Worm (Caenorhabditis elegans) whole organism, young adult: ENCODE data around the gene teg-1.

ENCODE experiments used
- B0035.1 ChIP-seq: sonication (generic microtip); optimal IDR thresholded peaks from 2 replicates; lab custom pipeline; 2016; ENCODE audit warnings: missing genetic modification characterization, mild to moderate bottlenecking, missing compliant biosample characterization, missing genotype, missing genetic modification reagents
- B0336.3 ChIP-seq: fragments of 200-800 bp; sonication (Bioruptor generic); IDR thresholded peaks from 2 replicates; pipeline ENCODE4 v1.3.6; 2022; ENCODE audit warnings: missing genetic modification characterization, missing compliant biosample characterization
- C06A6.2 ChIP-seq: fragments of 200-800 bp; sonication (Bioruptor generic); conservative IDR thresholded peaks from 2 replicates; pipeline ENCODE4 v1.3.6; 2022; ENCODE audit warnings: missing genetic modification characterization, missing compliant biosample characterization
- F33H1.4 ChIP-seq: fragments of 200-800 bp; sonication (Bioruptor generic); IDR thresholded peaks from 2 replicates; pipeline ENCODE4 v1.3.6; 2022; ENCODE audit warnings: missing genetic modification reagents, missing genetic modification characterization, missing compliant biosample characterization
- F49E8.2 ChIP-seq: sonication (generic microtip); optimal IDR thresholded peaks from 3 replicates; lab custom pipeline; 2017; ENCODE audit warnings: missing genetic modification characterization, mild to moderate bottlenecking, missing compliant biosample characterization, antibody characterized with exemption, moderate library complexity; ENCODE audit not compliant: insufficient read depth
- K12H6.12 ChIP-seq: fragments of 200-800 bp; sonication (Bioruptor generic); optimal IDR thresholded peaks from 2 replicates; lab custom pipeline; 2018; ENCODE audit warnings: mild to moderate bottlenecking, missing genetic modification characterization, missing compliant biosample characterization
- T07F8.4 ChIP-seq: sonication (generic microtip); optimal IDR thresholded peaks from 2 replicates; lab custom pipeline; 2016; ENCODE audit warnings: mild to moderate bottlenecking, missing genetic modification characterization, moderate library complexity, missing compliant biosample characterization
- Y53F4B.3 ChIP-seq: fragments of 200-800 bp; sonication (Bioruptor generic); IDR thresholded peaks from 2 replicates; pipeline ENCODE4 v1.3.6; 2022; ENCODE audit warnings: missing genetic modification reagents, missing genetic modification characterization, missing compliant biosample characterization
- Y95B8A.8 ChIP-seq: fragments of 200-800 bp; sonication (Bioruptor generic); IDR thresholded peaks from 2 replicates; pipeline ENCODE4 v1.3.6; 2022; ENCODE audit warnings: missing genetic modification reagents, missing genetic modification characterization, missing compliant biosample characterization
- ama-1 ChIP-seq, 3 experiments: fragments of 150-350 bp in 1 of 3; sonication (generic microtip) in 2 of 3; optimal IDR thresholded peaks; 2 replicates each; lab custom pipeline; 2014 to 2018; ENCODE audit warnings: missing biosample characterization in 2 of 3, missing genetic modification characterization in 2 of 3, missing genetic modification reagents in 2 of 3
- athp-1 ChIP-seq: sonication (generic microtip); optimal IDR thresholded peaks from 2 replicates; lab custom pipeline; 2017; ENCODE audit warnings: mild to moderate bottlenecking, missing genetic modification characterization, missing compliant biosample characterization
- ceh-91 ChIP-seq: fragments of 200-800 bp; sonication (Bioruptor generic); IDR thresholded peaks from 2 replicates; pipeline ENCODE4 v1.3.6; 2022; ENCODE audit warnings: missing genetic modification reagents, missing genetic modification characterization, missing compliant biosample characterization
- chd-7 ChIP-seq: sonication (generic microtip); optimal IDR thresholded peaks from 2 replicates; lab custom pipeline; 2016; ENCODE audit warnings: mild to moderate bottlenecking, missing genetic modification characterization, moderate library complexity, missing compliant biosample characterization
- dox-1 ChIP-seq: fragments of 200-800 bp; sonication (Bioruptor generic); IDR thresholded peaks from 2 replicates; pipeline ENCODE4 v1.3.6; 2022; ENCODE audit warnings: missing genetic modification reagents, missing genetic modification characterization, missing compliant biosample characterization
- dpff-1 ChIP-seq: sonication (generic microtip); optimal IDR thresholded peaks from 2 replicates; lab custom pipeline; 2017; ENCODE audit warnings: mild to moderate bottlenecking, missing genetic modification characterization, missing compliant biosample characterization
- dpl-1 ChIP-seq: fragments of 150-350 bp; optimal IDR thresholded peaks from 2 replicates; lab custom pipeline; 2014; ENCODE audit warnings: missing biosample characterization, missing genetic modification reagents, missing genetic modification characterization
- efl-1 ChIP-seq: fragments of 150-350 bp; optimal IDR thresholded peaks from 2 replicates; lab custom pipeline; 2014; ENCODE audit warnings: missing biosample characterization, missing genetic modification reagents, missing genetic modification characterization
- egl-18 ChIP-seq: fragments of 200-800 bp; sonication (Bioruptor generic); IDR thresholded peaks from 2 replicates; pipeline ENCODE4 v1.3.6; 2022; ENCODE audit warnings: missing genetic modification reagents, missing genetic modification characterization, missing compliant biosample characterization
- egrh-3 ChIP-seq: fragments of 200-800 bp; sonication (Bioruptor generic); IDR thresholded peaks from 2 replicates; pipeline ENCODE4 v1.3.6; 2022; ENCODE audit warnings: missing genetic modification reagents, missing genetic modification characterization, missing compliant biosample characterization
- ekl-4 ChIP-seq: fragments of 200-800 bp; sonication (Bioruptor generic); IDR thresholded peaks from 2 replicates; pipeline ENCODE4 v1.3.6; 2022; ENCODE audit warnings: missing genetic modification reagents, missing genetic modification characterization, missing compliant biosample characterization
- him-1 ChIP-seq: sonication (generic microtip); optimal IDR thresholded peaks from 2 replicates; lab custom pipeline; 2016; ENCODE audit warnings: missing genotype, missing genetic modification reagents, missing genetic modification characterization, missing compliant biosample characterization
- hlh-26 ChIP-seq: fragments of 200-800 bp; sonication (Bioruptor generic); conservative IDR thresholded peaks from 2 replicates; pipeline ENCODE4 v1.3.6; 2022; ENCODE audit warnings: missing genetic modification reagents, missing genetic modification characterization, missing compliant biosample characterization
- hmg-1.2 ChIP-seq: fragments of 200-800 bp; sonication (Bioruptor generic); IDR thresholded peaks from 2 replicates; pipeline ENCODE4 v1.3.6; 2022; ENCODE audit warnings: missing genetic modification reagents, missing genetic modification characterization, missing compliant biosample characterization
- lin-26 ChIP-seq: fragments of 200-800 bp; sonication (Bioruptor generic); IDR thresholded peaks from 2 replicates; pipeline ENCODE4 v1.3.6; 2022; ENCODE audit warnings: missing genetic modification reagents, missing genetic modification characterization, missing compliant biosample characterization
- lin-35 ChIP-seq, 3 experiments: fragments of 150-350 bp in 2 of 3; sonication (generic microtip) in 1 of 3; optimal IDR thresholded peaks; 2 replicates each; lab custom pipeline; 2014 to 2018; ENCODE audit warnings: missing biosample characterization in 3 of 3, missing genetic modification characterization in 3 of 3, missing genetic modification reagents in 3 of 3
- lin-54 ChIP-seq: fragments of 200-800 bp; sonication (Bioruptor generic); optimal IDR thresholded peaks from 2 replicates; lab custom pipeline; 2018; ENCODE audit warnings: mild to moderate bottlenecking, missing genetic modification characterization, missing compliant biosample characterization
- lsl-1 ChIP-seq: fragments of 200-800 bp; sonication (Bioruptor generic); optimal IDR thresholded peaks from 2 replicates; lab custom pipeline; 2018; ENCODE audit warnings: mild to moderate bottlenecking, missing genetic modification characterization, moderate library complexity, missing compliant biosample characterization
- lsy-27 ChIP-seq: sonication (generic microtip); optimal IDR thresholded peaks from 2 replicates; lab custom pipeline; 2017; ENCODE audit warnings: missing genetic modification characterization, mild to moderate bottlenecking, missing compliant biosample characterization, antibody characterized with exemption, missing genotype, borderline replicate concordance; ENCODE audit not compliant: insufficient read depth
- madf-3 ChIP-seq: fragments of 200-800 bp; sonication (Bioruptor generic); IDR thresholded peaks from 2 replicates; pipeline ENCODE4 v1.3.6; 2022; ENCODE audit warnings: missing genetic modification reagents, missing genetic modification characterization, missing compliant biosample characterization
- madf-6 ChIP-seq: fragments of 200-800 bp; sonication (Bioruptor generic); IDR thresholded peaks from 2 replicates; pipeline ENCODE4 v1.3.6; 2022; ENCODE audit warnings: missing genetic modification reagents, missing genetic modification characterization, missing compliant biosample characterization
- mcd-1 ChIP-seq: fragments of 200-800 bp; sonication (Bioruptor generic); IDR thresholded peaks from 2 replicates; pipeline ENCODE4 v1.3.6; 2022; ENCODE audit warnings: missing genetic modification reagents, missing genetic modification characterization, missing compliant biosample characterization
- nfya-2 ChIP-seq: fragments of 200-800 bp; sonication (Bioruptor generic); IDR thresholded peaks from 2 replicates; pipeline ENCODE4 v1.3.6; 2022; ENCODE audit warnings: missing genetic modification reagents, missing genetic modification characterization, missing compliant biosample characterization
- nhr-27 ChIP-seq: fragments of 200-800 bp; sonication (Bioruptor generic); optimal IDR thresholded peaks from 2 replicates; lab custom pipeline; 2018; ENCODE audit warnings: mild to moderate bottlenecking, missing genetic modification characterization, moderate library complexity, missing compliant biosample characterization
- rec-8 ChIP-seq, 2 experiments: sonication (generic microtip); optimal IDR thresholded peaks; 2 replicates each; lab custom pipeline; 2016; ENCODE audit warnings: mild to moderate bottlenecking in 2 of 2, missing genetic modification characterization in 2 of 2, missing genetic modification reagents in 2 of 2, missing genotype in 2 of 2, missing biosample characterization in 1 of 2, missing compliant biosample characterization in 1 of 2, moderate library complexity in 1 of 2
- sdz-38 ChIP-seq: sonication (generic microtip); optimal IDR thresholded peaks from 2 replicates; lab custom pipeline; 2016; ENCODE audit warnings: missing genotype, missing genetic modification characterization, missing compliant biosample characterization
- sea-2 ChIP-seq: fragments of 200-800 bp; sonication (Bioruptor generic); IDR thresholded peaks from 2 replicates; pipeline ENCODE4 v1.3.6; 2022; ENCODE audit warnings: missing genetic modification characterization, missing compliant biosample characterization
- snpc-1.1 ChIP-seq: sonication (generic microtip); optimal IDR thresholded peaks from 2 replicates; lab custom pipeline; 2017; ENCODE audit warnings: missing genetic modification characterization, mild to moderate bottlenecking, missing compliant biosample characterization, antibody characterized with exemption, moderate library complexity, missing genotype, missing genetic modification reagents; ENCODE audit not compliant: insufficient read depth
- snpc-1.3 ChIP-seq: sonication (generic microtip); optimal IDR thresholded peaks from 2 replicates; lab custom pipeline; 2017; ENCODE audit warnings: missing genetic modification characterization, mild to moderate bottlenecking, missing compliant biosample characterization, antibody characterized with exemption, moderate library complexity, missing genotype, missing genetic modification reagents; ENCODE audit not compliant: insufficient read depth
- snpc-3.4 ChIP-seq: sonication (generic microtip); optimal IDR thresholded peaks from 2 replicates; lab custom pipeline; 2017; ENCODE audit warnings: missing genetic modification characterization, mild to moderate bottlenecking, missing compliant biosample characterization, antibody characterized with exemption, moderate library complexity, missing genotype, missing genetic modification reagents
- tbp1 ChIP-seq: fragments of 200-800 bp; sonication (Bioruptor generic); optimal IDR thresholded peaks from 2 replicates; lab custom pipeline; 2018; ENCODE audit warnings: mild to moderate bottlenecking, missing genetic modification characterization, missing compliant biosample characterization
- xnd-1 ChIP-seq: sonication (generic microtip); optimal IDR thresholded peaks from 2 replicates; lab custom pipeline; 2016; ENCODE audit warnings: missing genotype, missing genetic modification reagents, missing genetic modification characterization, missing compliant biosample characterization
- zfh-2 ChIP-seq: fragments of 200-800 bp; sonication (Bioruptor generic); conservative IDR thresholded peaks from 2 replicates; pipeline ENCODE4 v1.3.6; 2022; ENCODE audit warnings: missing genetic modification reagents, missing genetic modification characterization, missing compliant biosample characterization

Gene teg-1

DNA sequence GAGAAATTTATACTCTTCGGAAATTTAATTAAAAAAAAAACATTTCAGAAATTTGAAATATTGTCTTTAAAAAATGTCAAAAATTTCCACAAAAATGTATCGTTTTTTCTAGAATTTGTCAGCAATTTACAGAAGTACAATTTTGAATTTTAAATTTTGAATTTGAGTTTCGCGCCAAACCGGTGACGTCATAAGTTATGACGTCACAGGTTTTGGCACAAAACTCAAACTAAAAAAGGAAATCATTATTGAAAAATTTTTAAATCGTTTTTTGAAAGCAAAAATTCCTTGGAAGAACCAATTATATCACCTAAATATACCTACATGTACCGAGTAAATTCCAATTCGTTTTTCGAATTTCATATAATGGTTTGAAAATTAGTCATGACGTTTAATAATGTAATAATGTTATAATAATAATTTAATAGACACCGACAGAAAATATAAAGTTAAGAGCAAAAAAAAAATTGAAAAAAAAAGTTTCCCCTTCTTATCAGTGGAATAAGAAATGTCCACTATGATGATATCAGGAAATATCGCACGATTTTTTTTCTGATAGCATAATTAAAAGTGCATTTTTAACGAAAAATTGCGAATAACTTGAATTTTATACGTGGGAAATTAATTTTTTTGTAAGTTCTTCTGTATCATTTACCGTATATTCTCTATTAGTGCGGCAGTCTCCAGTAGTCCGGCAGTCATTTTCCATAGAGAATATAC, 32.2 kb upstream of the teg-1 start:
- TF ChIP-seq sea-2 (GFP tag; lab: Robert Waterston, UW): no peak
- no peak for TF ChIP-seq zfh-2
- no peak for TF ChIP-seq lin-26
- TF ChIP-seq K12H6.12: no peak
- TF ChIP-seq lsy-27 (tag; lab: Kevin White, UChicago): no peak
- no peak for TF ChIP-seq F49E8.2 (tag; lab: Kevin White, UChicago)
- no peak for TF ChIP-seq Y53F4B.3 (GFP tag; lab: Robert Waterston, UW)
- TF ChIP-seq tbp1 (GFP tag; lab: Kevin White, UChicago): no peak
- TF ChIP-seq lin-35 (GFP tag; optimal IDR thresholded peaks at IDR 0.05; lab: Kevin White, UChicago): no peak
- no peak for TF ChIP-seq snpc-3.4 (tag; lab: Kevin White, UChicago)
- no peak for TF ChIP-seq sdz-38
- TF ChIP-seq nhr-27: no peak
- no peak for TF ChIP-seq ekl-4
- TF ChIP-seq hlh-26 (GFP tag; lab: Robert Waterston, UW): no peak
- no peak for TF ChIP-seq lsl-1 (GFP tag; lab: Kevin White, UChicago)
- no peak for TF ChIP-seq nfya-2 (GFP tag; lab: Robert Waterston, UW)
- no peak for TF ChIP-seq athp-1 (tag; lab: Kevin White, UChicago)
- TF ChIP-seq T07F8.4 (tag; lab: Kevin White, UChicago): no peak
- TF ChIP-seq, all 124 proteins: peak for 0

DNA sequence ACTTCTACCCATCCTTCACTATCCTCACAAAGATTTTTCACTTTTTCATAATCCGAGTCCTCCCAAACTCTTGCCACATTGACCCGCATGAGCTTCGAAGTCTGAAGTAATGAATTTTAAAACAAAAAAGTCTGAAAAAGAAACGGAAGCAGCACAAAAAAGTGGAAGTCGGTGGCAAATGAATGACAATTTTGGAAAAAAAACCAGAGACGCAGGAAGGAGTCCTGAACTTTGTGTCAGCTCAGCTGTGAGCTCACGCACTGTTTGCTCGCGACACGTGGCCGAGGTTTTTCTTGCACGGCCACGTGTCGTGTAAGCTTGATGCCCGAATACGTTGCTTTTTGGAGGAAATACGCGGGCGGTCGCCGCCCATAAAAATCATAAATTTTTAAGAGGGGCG, 28.4 kb upstream of the teg-1 start, which contains the start of gene T28D6.7:
T28D6.7 (minus strand) TSS at position 101 of the 400 bp plus-strand sequence.
- no peak for TF ChIP-seq B0035.1 (tag; lab: Kevin White, UChicago)
- no peak for TF ChIP-seq C06A6.2
- 0 out of 2 replicates have a peak, but pooled peaks have one; percentile 21 for TF ChIP-seq zfh-2

DNA sequence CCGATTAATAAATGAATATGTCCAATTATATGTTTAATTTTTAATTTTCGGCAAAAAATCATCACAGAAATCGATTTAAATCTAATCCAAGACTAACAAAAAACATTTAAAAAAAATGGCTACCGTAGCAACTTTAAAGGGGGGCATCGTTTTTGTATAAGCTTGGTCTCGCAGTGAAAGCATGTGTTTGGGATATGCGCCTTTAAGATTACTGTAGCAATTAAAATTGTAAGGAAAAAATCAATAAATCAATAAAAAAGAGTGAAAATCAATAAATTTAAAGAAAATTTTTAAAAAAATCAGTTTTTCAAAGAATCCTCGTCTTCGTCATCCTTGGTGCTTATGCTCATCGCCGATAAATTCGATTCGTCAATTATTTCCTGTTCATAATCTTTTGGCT, 26.1 kb upstream of the teg-1 start:
- peak; percentile 93 for TF ChIP-seq madf-6 (GFP tag; lab: Robert Waterston, UW)
- peak; percentile 50; the same call in 1 of the 2 replicates for TF ChIP-seq dox-1 (GFP tag; lab: Robert Waterston, UW)
- TF ChIP-seq dpff-1 (tag; lab: Kevin White, UChicago): no peak
- TF ChIP-seq F33H1.4 (GFP tag; lab: Robert Waterston, UW): peak; percentile 95
- TF ChIP-seq egl-18 (GFP tag; lab: Robert Waterston, UW): no peak
- no peak for TF ChIP-seq chd-7 (tag; lab: Kevin White, UChicago)
- TF ChIP-seq lin-54: peak; percentile 62
- TF ChIP-seq F49E8.2 (tag; lab: Kevin White, UChicago): peak; percentile 15
- peak; percentile 27; the same call in 1 of the 2 replicates for TF ChIP-seq hmg-1.2 (GFP tag; lab: Robert Waterston, UW)
- TF ChIP-seq him-1 (tag; lab: Kevin White, UChicago): peak; percentile 17
- TF ChIP-seq efl-1: peak; percentile 44
- TF ChIP-seq snpc-1.1 (tag; lab: Kevin White, UChicago): peak; percentile 59
- no peak for TF ChIP-seq Y95B8A.8 (GFP tag; lab: Robert Waterston, UW)
- no peak for TF ChIP-seq madf-3 (GFP tag; lab: Robert Waterston, UW)
- no peak for TF ChIP-seq egrh-3 (GFP tag; lab: Robert Waterston, UW)
- peak; percentile 97 for TF ChIP-seq lsl-1 (GFP tag; lab: Kevin White, UChicago)
- TF ChIP-seq mcd-1 (GFP tag; lab: Robert Waterston, UW): no peak
- no peak for TF ChIP-seq ama-1 (optimal IDR thresholded peaks at IDR 0.05; lab: Kevin White, UChicago)
- TF ChIP-seq ama-1 (GFP tag; optimal IDR thresholded peaks at IDR 0.05; lab: Kevin White, UChicago): no peak
- TF ChIP-seq xnd-1: peak; percentile 91
- peak; percentile 17 for TF ChIP-seq snpc-3.4 (tag; lab: Kevin White, UChicago)
- TF ChIP-seq snpc-1.3 (tag; lab: Kevin White, UChicago): peak; percentile 56
- peak; percentile 34 for TF ChIP-seq B0336.3 (GFP tag; lab: Robert Waterston, UW)
- peak; percentile 49; the same call in 1 of the 2 replicates for TF ChIP-seq ekl-4
- peak; percentile 31 for TF ChIP-seq tbp1 (GFP tag; lab: Kevin White, UChicago)
- no peak for TF ChIP-seq rec-8 (tag; optimal IDR thresholded peaks at IDR 0.05; lab: Kevin White, UChicago)
- TF ChIP-seq ceh-91: peak; percentile 64
- TF ChIP-seq dpl-1 (GFP tag; lab: Kevin White, UChicago): peak; percentile 40
